Fruit fly (Drosophila melanogaster): ENCODE measurements around the gene Nrx-1.

DNA sequence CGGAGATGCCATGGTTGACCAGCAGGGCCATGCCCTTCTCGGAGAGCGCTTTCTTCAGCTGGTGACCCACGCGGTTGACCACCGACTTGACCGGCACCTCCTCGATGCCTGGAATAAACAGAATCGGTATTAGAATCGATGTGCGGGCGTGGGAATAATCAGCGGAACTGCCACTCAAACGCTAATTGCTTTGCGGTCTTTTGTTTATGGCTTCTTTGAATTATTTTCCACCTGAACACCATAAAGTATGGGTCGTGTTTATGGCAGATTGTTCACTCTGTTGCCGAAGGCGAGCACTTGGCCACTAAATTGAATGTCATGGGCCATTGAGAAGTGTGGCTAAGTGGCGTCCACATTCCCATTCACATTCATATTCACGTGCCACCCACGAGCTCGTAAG is 53.7 kb downstream of the Nrx-1 start:
- TF ChIP-seq ttk (optimal IDR thresholded peaks at IDR 0.05) (no peak), Sin3A (optimal IDR thresholded peaks at IDR 0.05) (no peak), Myc (optimal IDR thresholded peaks at IDR 0.05) (no peak), psq (optimal IDR thresholded peaks at IDR 0.05) (no peak), insv (optimal IDR thresholded peaks at IDR 0.05) (no peak), h (optimal IDR thresholded peaks at IDR 0.05) (no peak)

Data from Kc167 (cell line).